Fruit fly (Drosophila melanogaster) whole organism, embryonic: Measurements from ENCODE around the gene Hip1.
A peak's percentile ranks its signal among the peaks of the same experiment; 100 is the strongest.

Experiments used
- ATbp ChIP-seq: fragments of 200-800 bp; sonication (Bioruptor generic); optimal IDR thresholded peaks from 2 replicates; lab custom pipeline; 2017; ENCODE audit warnings: missing biosample characterization, mild to moderate bottlenecking, missing genetic modification characterization, missing genetic modification reagents
- Antp ChIP-seq: fragments of 200-800 bp; sonication (Bioruptor generic); optimal IDR thresholded peaks from 3 replicates; lab custom pipeline; 2016; ENCODE audit warnings: missing biosample characterization, missing genetic modification characterization
- BEAF-32 ChIP-seq: fragments of 200-800 bp; sonication (Bioruptor generic); optimal IDR thresholded peaks from 3 replicates; lab custom pipeline; 2017; ENCODE audit warnings: missing biosample characterization, missing genetic modification characterization, mild to moderate bottlenecking, moderate library complexity, missing genetic modification reagents
- Bgb ChIP-seq: fragments of 200-800 bp; sonication (Bioruptor generic); IDR thresholded peaks from 2 replicates; pipeline ENCODE4 v1.3.6; 2022; ENCODE audit warnings: missing biosample characterization, missing genetic modification characterization; ENCODE audit not compliant: partially characterized antibody
- BtbVII ChIP-seq: fragments of 200-800 bp; sonication (Bioruptor generic); optimal IDR thresholded peaks from 3 replicates; lab custom pipeline; 2017; ENCODE audit warnings: missing biosample characterization, mild to moderate bottlenecking, missing genetic modification characterization
- CG10267 ChIP-seq: fragments of 200-800 bp; sonication (Bioruptor generic); optimal IDR thresholded peaks from 2 replicates; lab custom pipeline; 2018; ENCODE audit warnings: missing biosample characterization, mild to moderate bottlenecking, missing genetic modification characterization, moderate library complexity
- CG10366 ChIP-seq: fragments of 200-800 bp; sonication (Bioruptor generic); IDR thresholded peaks from 2 replicates; pipeline ENCODE4 v1.3.6; 2022; ENCODE audit warnings: missing biosample characterization, missing genetic modification characterization
- CG10543 ChIP-seq: fragments of 200-800 bp; sonication (Bioruptor generic); optimal IDR thresholded peaks from 3 replicates; lab custom pipeline; 2017; ENCODE audit warnings: missing biosample characterization, mild to moderate bottlenecking, missing genetic modification characterization, moderate library complexity
- CG12104 ChIP-seq: fragments of 200-800 bp; sonication (Bioruptor generic); optimal IDR thresholded peaks from 3 replicates; lab custom pipeline; 2016; ENCODE audit warnings: missing biosample characterization, missing genetic modification characterization
- CG12219 ChIP-seq: fragments of 200-800 bp; sonication (Bioruptor generic); optimal IDR thresholded peaks from 3 replicates; lab custom pipeline; 2018; ENCODE audit warnings: missing biosample characterization, mild to moderate bottlenecking, missing genetic modification characterization
- CG13287 ChIP-seq: fragments of 200-800 bp; sonication (Bioruptor generic); IDR thresholded peaks from 2 replicates; pipeline ENCODE4 v1.3.6; 2022; ENCODE audit warnings: missing biosample characterization, missing genetic modification characterization; ENCODE audit not compliant: partially characterized antibody
- CG14050 ChIP-seq: fragments of 200-800 bp; sonication (Bioruptor generic); IDR thresholded peaks from 3 replicates; pipeline ENCODE4 v1.3.6; 2022; ENCODE audit warnings: missing biosample characterization, missing genetic modification characterization
- CG14441 ChIP-seq: fragments of 200-800 bp; sonication (Bioruptor generic); IDR thresholded peaks from 2 replicates; pipeline ENCODE4 v1.3.6; 2022; ENCODE audit warnings: missing biosample characterization, missing genetic modification characterization
- CG17359 ChIP-seq: fragments of 200-800 bp; sonication (Bioruptor generic); optimal IDR thresholded peaks from 3 replicates; lab custom pipeline; 2018; ENCODE audit warnings: missing biosample characterization, mild to moderate bottlenecking, missing genetic modification characterization, moderate library complexity
- CG18262 ChIP-seq: fragments of 200-800 bp; optimal IDR thresholded peaks from 3 replicates; lab custom pipeline; 2019; ENCODE audit warnings: missing biosample characterization, mild to moderate bottlenecking, missing genetic modification characterization, moderate library complexity
- CG31365 ChIP-seq: fragments of 200-800 bp; sonication (Bioruptor generic); optimal IDR thresholded peaks from 2 replicates; lab custom pipeline; 2018; ENCODE audit warnings: missing biosample characterization, mild to moderate bottlenecking, missing genetic modification characterization
- CG31388 ChIP-seq: fragments of 200-800 bp; sonication (Bioruptor generic); optimal IDR thresholded peaks from 2 replicates; lab custom pipeline; 2016; ENCODE audit warnings: missing biosample characterization, missing genetic modification characterization
- CG32767 ChIP-seq: fragments of 200-800 bp; sonication (Bioruptor generic); IDR thresholded peaks from 2 replicates; pipeline ENCODE4 v1.3.6; 2022; ENCODE audit warnings: missing biosample characterization, missing genetic modification characterization
- CG33213 ChIP-seq: fragments of 200-800 bp; sonication (Bioruptor generic); optimal IDR thresholded peaks from 3 replicates; lab custom pipeline; 2016; ENCODE audit warnings: missing biosample characterization, missing genetic modification characterization
- CG4360 ChIP-seq: fragments of 200-800 bp; sonication (Bioruptor generic); IDR thresholded peaks from 2 replicates; pipeline ENCODE4 v1.3.6; 2022; ENCODE audit warnings: missing biosample characterization, missing genetic modification characterization
- CG4404 ChIP-seq: fragments of 200-800 bp; sonication (Bioruptor generic); IDR thresholded peaks from 2 replicates; pipeline ENCODE4 v1.3.6; 2022; ENCODE audit warnings: missing biosample characterization, missing genetic modification characterization
- CG5180 ChIP-seq: fragments of 200-800 bp; sonication (Bioruptor generic); optimal IDR thresholded peaks from 3 replicates; lab custom pipeline; 2017; ENCODE audit warnings: missing biosample characterization, missing genetic modification characterization, mild to moderate bottlenecking, moderate library complexity, missing genetic modification reagents
- CG7372 ChIP-seq: fragments of 200-800 bp; sonication (Bioruptor generic); IDR thresholded peaks from 2 replicates; pipeline ENCODE4 v1.3.6; 2022; ENCODE audit warnings: missing biosample characterization, missing genetic modification characterization
- CG8478 ChIP-seq: fragments of >200 bp; optimal IDR thresholded peaks from 2 replicates; lab custom pipeline; 2018
- CkIIα-i1 ChIP-seq: fragments of 200-800 bp; sonication (Bioruptor generic); IDR thresholded peaks from 2 replicates; pipeline ENCODE4 v1.3.6; 2022; ENCODE audit warnings: missing biosample characterization, missing genetic modification characterization
- Hr78 ChIP-seq, 2 experiments: fragments of 200-800 bp in 1 of 2; fragments of >200 bp in 1 of 2; sonication (Bioruptor generic) in 1 of 2; optimal IDR thresholded peaks; 2 replicates each; lab custom pipeline; 2017 to 2019; ENCODE audit warnings: missing biosample characterization in 2 of 2, missing genetic modification characterization in 2 of 2, mild to moderate bottlenecking in 1 of 2, moderate library complexity in 1 of 2
- Mad ChIP-seq: fragments of 200-800 bp; sonication (Bioruptor generic); optimal IDR thresholded peaks from 2 replicates; lab custom pipeline; 2016; ENCODE audit warnings: missing biosample characterization, missing genetic modification characterization
- Max ChIP-seq: fragments of 200-800 bp; sonication (Bioruptor generic); optimal IDR thresholded peaks from 2 replicates; lab custom pipeline; 2016; ENCODE audit warnings: missing biosample characterization, mild to moderate bottlenecking, missing genetic modification characterization
- Med ChIP-seq: fragments of 200-800 bp; sonication (Bioruptor generic); peaks from one replicate; lab custom pipeline; 2016; ENCODE audit warnings: missing biosample characterization, missing genetic modification characterization, mild to moderate bottlenecking, inconsistent platforms, moderate library complexity
- NK7.1 ChIP-seq: fragments of 200-800 bp; sonication (Bioruptor generic); optimal IDR thresholded peaks from 3 replicates; lab custom pipeline; 2016; ENCODE audit warnings: missing biosample characterization, missing genetic modification characterization
- Pdp1 ChIP-seq, 2 experiments: fragments of 200-800 bp; sonication (Bioruptor generic); optimal IDR thresholded peaks; 3 replicates each; lab custom pipeline; 2016; ENCODE audit warnings: missing biosample characterization in 2 of 2, missing genetic modification characterization in 2 of 2, mild to moderate bottlenecking in 1 of 2, moderate library complexity in 1 of 2
- Rfx ChIP-seq: fragments of 200-800 bp; sonication (Bioruptor generic); IDR thresholded peaks from 2 replicates; pipeline ENCODE4 v1.3.6; 2022; ENCODE audit warnings: missing biosample characterization, missing genetic modification characterization
- ase ChIP-seq: fragments of 200-800 bp; sonication (Bioruptor generic); IDR thresholded peaks from 3 replicates; pipeline ENCODE4 v1.3.6; 2022; ENCODE audit warnings: missing biosample characterization, missing genetic modification characterization
- br ChIP-seq: fragments of >200 bp; optimal IDR thresholded peaks from 2 replicates; lab custom pipeline; 2017
- btn ChIP-seq: fragments of 200-800 bp; sonication (Bioruptor generic); optimal IDR thresholded peaks from 2 replicates; lab custom pipeline; 2016; ENCODE audit warnings: missing biosample characterization, missing genetic modification characterization
- ci ChIP-seq: fragments of 200-800 bp; sonication (Bioruptor generic); IDR thresholded peaks from 3 replicates; pipeline ENCODE4 v1.3.6; 2022; ENCODE audit warnings: missing biosample characterization, missing genetic modification characterization
- danr ChIP-seq: fragments of 200-800 bp; sonication (Bioruptor generic); IDR thresholded peaks from 2 replicates; pipeline ENCODE4 v1.3.6; 2022; ENCODE audit warnings: missing biosample characterization, missing genetic modification characterization
- inv ChIP-seq: fragments of 200-800 bp; sonication (Bioruptor generic); IDR thresholded peaks from 2 replicates; pipeline ENCODE4 v1.3.6; 2022; ENCODE audit warnings: missing biosample characterization, missing genetic modification characterization; ENCODE audit not compliant: partially characterized antibody
- kay ChIP-seq: fragments of 200-800 bp; sonication (Bioruptor generic); optimal IDR thresholded peaks from 2 replicates; lab custom pipeline; 2016; ENCODE audit warnings: missing biosample characterization, missing genetic modification characterization
- knrl ChIP-seq: fragments of 200-800 bp; sonication (Bioruptor generic); IDR thresholded peaks from 3 replicates; pipeline ENCODE4 v1.3.6; 2022; ENCODE audit warnings: missing biosample characterization, missing genetic modification characterization; ENCODE audit not compliant: partially characterized antibody
- odd ChIP-seq: fragments of 200-800 bp; sonication (Bioruptor generic); optimal IDR thresholded peaks from 2 replicates; lab custom pipeline; 2017; ENCODE audit warnings: missing biosample characterization, mild to moderate bottlenecking, missing genetic modification characterization
- otp ChIP-seq: fragments of 200-800 bp; sonication (Bioruptor generic); IDR thresholded peaks from 3 replicates; pipeline ENCODE4, ENCODE4 v1.3.6; 2022; ENCODE audit warnings: missing biosample characterization, missing genetic modification characterization
- pnt ChIP-seq: fragments of 200-800 bp; sonication (Bioruptor generic); optimal IDR thresholded peaks from 3 replicates; lab custom pipeline; 2016; ENCODE audit warnings: missing biosample characterization, missing genetic modification characterization
- psq ChIP-seq: fragments of 200-800 bp; sonication (Bioruptor generic); optimal IDR thresholded peaks from 2 replicates; lab custom pipeline; 2017; ENCODE audit warnings: missing biosample characterization, missing genetic modification characterization
- row ChIP-seq: fragments of 200-800 bp; sonication (Bioruptor generic); IDR thresholded peaks from 3 replicates; pipeline ENCODE4 v1.3.6; 2022; ENCODE audit warnings: missing biosample characterization, missing genetic modification characterization
- schlank ChIP-seq: fragments of 200-800 bp; sonication (Bioruptor generic); optimal IDR thresholded peaks from 2 replicates; lab custom pipeline; 2018; ENCODE audit warnings: missing biosample characterization, mild to moderate bottlenecking, missing genetic modification characterization
- sim ChIP-seq: fragments of 200-800 bp; sonication (Bioruptor generic); IDR thresholded peaks from 2 replicates; pipeline ENCODE4 v1.3.6; 2022; ENCODE audit warnings: missing biosample characterization, missing genetic modification characterization
- slp2 ChIP-seq: fragments of 200-800 bp; sonication (Bioruptor generic); optimal IDR thresholded peaks from 2 replicates; lab custom pipeline; 2016; ENCODE audit warnings: missing biosample characterization, missing genetic modification characterization
- trh ChIP-seq: fragments of 200-800 bp; sonication (Bioruptor generic); optimal IDR thresholded peaks from 2 replicates; lab custom pipeline; 2016; ENCODE audit warnings: missing biosample characterization, missing genetic modification characterization
- z ChIP-seq: fragments of 200-800 bp; sonication (Bioruptor generic); IDR thresholded peaks from 3 replicates; pipeline ENCODE4 v1.3.6; 2022; ENCODE audit warnings: missing biosample characterization, missing genetic modification characterization
- zen ChIP-seq: fragments of 200-800 bp; sonication (Bioruptor generic); optimal IDR thresholded peaks from 3 replicates; lab custom pipeline; 2018; ENCODE audit warnings: missing biosample characterization, mild to moderate bottlenecking, missing genetic modification characterization, moderate library complexity

The Hip1 gene

DNA sequence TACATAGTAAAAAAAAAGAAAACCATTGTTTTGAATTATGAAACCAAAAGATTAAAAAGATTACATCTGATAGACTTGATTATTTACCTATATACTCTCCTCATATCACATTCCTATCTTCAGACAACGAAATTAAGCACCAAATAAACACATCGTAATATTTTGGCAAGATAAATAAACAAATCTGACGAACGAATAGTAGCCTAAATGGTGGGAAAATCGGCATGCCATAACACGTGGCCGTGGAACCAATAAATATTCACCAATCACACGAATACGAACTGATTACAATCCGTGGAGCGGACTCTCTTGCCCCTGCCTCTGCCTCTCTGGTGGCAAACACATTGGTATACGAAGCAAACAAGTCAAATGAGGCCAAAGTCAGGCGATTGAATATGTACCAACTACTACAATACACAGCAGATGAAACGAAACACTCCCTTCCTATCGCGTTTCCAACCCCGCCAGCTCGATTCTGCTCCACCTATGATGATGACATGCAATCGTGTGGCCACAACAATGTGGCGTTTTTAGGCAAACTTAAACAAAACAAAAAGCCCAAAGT lies 22.8 kb upstream of the Hip1 start (continued):
- 0 out of 2 replicates have a peak, but pooled peaks have one; percentile 8 for TF ChIP-seq CG14441 (GFP tag; lab: Robert Waterston, UW)
- TF ChIP-seq CG18262 (tag; lab: Kevin White, UChicago): no peak
- no peak for TF ChIP-seq otp (GFP tag; lab: Robert Waterston, UW)
- no peak for TF ChIP-seq kay (GFP tag; lab: Kevin White, UChicago)
- no peak for TF ChIP-seq danr (GFP tag; lab: Robert Waterston, UW)
- no peak for TF ChIP-seq zen (tag; lab: Kevin White, UChicago)
- TF ChIP-seq sim (GFP tag; lab: Robert Waterston, UW): no peak
- TF ChIP-seq Antp (GFP tag; lab: Kevin White, UChicago): no peak
- no peak for TF ChIP-seq CG31388 (GFP tag; lab: Kevin White, UChicago)
- TF ChIP-seq ase: no peak
- TF ChIP-seq z (GFP tag; lab: Robert Waterston, UW): no peak
- TF ChIP-seq CkIIα-i1 (GFP tag; lab: Robert Waterston, UW): no peak
- TF ChIP-seq Bgb (GFP tag; lab: Robert Waterston, UW): no peak; the same call in 1 of the 2 replicates
- no peak for TF ChIP-seq CG10267 (tag; lab: Kevin White, UChicago)
- TF ChIP-seq Hr78 (GFP tag; optimal IDR thresholded peaks at IDR 0.05; lab: Kevin White, UChicago): no peak
- TF ChIP-seq CG10366 (GFP tag; lab: Robert Waterston, UW): no peak
- TF ChIP-seq CG4360 (GFP tag; lab: Robert Waterston, UW): no peak
- no peak for TF ChIP-seq CG12104 (GFP tag; lab: Kevin White, UChicago)
- TF ChIP-seq btn (GFP tag; lab: Kevin White, UChicago): no peak
- TF ChIP-seq Max (GFP tag; lab: Kevin White, UChicago): no peak
- TF ChIP-seq BtbVII (GFP tag; lab: Kevin White, UChicago): no peak
- no peak for TF ChIP-seq br (lab: Kevin White, UChicago)
- TF ChIP-seq CG4404 (GFP tag; lab: Robert Waterston, UW): no peak
- TF ChIP-seq CG12219 (GFP tag; lab: Kevin White, UChicago): no peak
- peak; percentile 14 for TF ChIP-seq ATbp (GFP tag; lab: Kevin White, UChicago)
- no peak for TF ChIP-seq CG7372 (GFP tag; lab: Robert Waterston, UW)
- TF ChIP-seq NK7.1 (GFP tag; lab: Kevin White, UChicago): no peak
- peak; percentile 78 for TF ChIP-seq Med (GFP tag; lab: Kevin White, UChicago)
- TF ChIP-seq CG17359: no peak
- TF ChIP-seq CG14050 (GFP tag; lab: Robert Waterston, UW): no peak
- no peak for TF ChIP-seq slp2 (GFP tag; lab: Kevin White, UChicago)
- no peak for TF ChIP-seq row (GFP tag; lab: Robert Waterston, UW)
- TF ChIP-seq odd (GFP tag; lab: Kevin White, UChicago): no peak
- TF ChIP-seq CG13287 (GFP tag; lab: Robert Waterston, UW): no peak
- no peak for TF ChIP-seq CG33213 (GFP tag; lab: Kevin White, UChicago)
- TF ChIP-seq inv: no peak
- TF ChIP-seq schlank: peak; percentile 9
- TF ChIP-seq psq (GFP tag; lab: Kevin White, UChicago): no peak
- TF ChIP-seq Rfx (GFP tag; lab: Robert Waterston, UW): peak; percentile 32; the same call in 1 of the 2 replicates
- no peak for TF ChIP-seq Mad
- no peak for TF ChIP-seq trh (GFP tag; lab: Kevin White, UChicago)
- TF ChIP-seq BEAF-32 (GFP tag; lab: Kevin White, UChicago): no peak
- no peak for TF ChIP-seq CG32767
- TF ChIP-seq CG10543 (GFP tag; lab: Kevin White, UChicago): peak; percentile 60
- no peak for TF ChIP-seq CG5180 (GFP tag; lab: Kevin White, UChicago)
- TF ChIP-seq CG8478: no peak
- no peak for TF ChIP-seq CG31365
- no peak for TF ChIP-seq pnt (GFP tag; lab: Kevin White, UChicago)
- TF ChIP-seq Pdp1 (GFP tag; optimal IDR thresholded peaks at IDR 0.05; lab: Kevin White, UChicago): peak in 1 of 2 experiments; percentile 57
- no peak for TF ChIP-seq knrl (GFP tag; lab: Robert Waterston, UW)
- TF ChIP-seq ci (GFP tag; lab: Robert Waterston, UW): peak; percentile 58; the same call in 1 of the 3 replicates
